Worm (Caenorhabditis elegans): ENCODE data around the gene C02G6.2.

The C02G6.2 gene

DNA sequence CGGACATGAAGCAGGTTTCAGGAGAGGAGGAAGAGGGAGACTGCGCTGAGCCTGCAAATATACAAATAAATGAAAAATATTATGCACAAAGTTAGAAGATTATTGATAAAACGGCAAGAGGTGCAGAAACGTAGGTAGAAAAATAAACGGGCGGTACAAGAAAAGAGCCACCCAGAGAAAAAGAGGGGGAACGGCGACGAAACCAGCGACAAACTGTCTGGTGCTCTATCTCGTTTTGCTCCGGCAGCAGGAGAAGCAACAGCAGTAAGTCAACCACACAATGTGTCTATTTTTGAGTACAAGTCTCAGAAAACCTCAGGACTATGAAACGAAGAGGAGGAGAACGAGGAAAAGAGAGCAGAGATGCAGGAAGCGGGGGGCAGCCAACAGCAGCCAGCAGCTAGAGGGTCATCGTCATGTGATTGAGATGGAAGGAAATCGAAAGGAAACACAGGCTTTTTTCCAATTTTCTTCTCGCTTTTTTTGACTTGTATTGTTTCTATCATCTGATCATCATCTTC lies 26.1 kb upstream of the C02G6.2 start, which contains the start of gene F26F12.3:
F26F12.3 (minus strand) TSS at position 51 of the 521 bp plus-strand sequence.
- TF ChIP-seq odd-2 (tag; optimal IDR thresholded peaks at IDR 0.05) (no peak), pha-2 (tag; optimal IDR thresholded peaks at IDR 0.05) (no peak), sox-4 (tag; optimal IDR thresholded peaks at IDR 0.05) (no peak), ets-4 (tag; optimal IDR thresholded peaks at IDR 0.05) (peak; percentile 3), C08G9.2 (tag; optimal IDR thresholded peaks at IDR 0.05) (no peak), pros-1 (tag; optimal IDR thresholded peaks at IDR 0.05) (no peak), eyg-1 (tag; optimal IDR thresholded peaks at IDR 0.05) (no peak), ceh-14 (tag; optimal IDR thresholded peaks at IDR 0.05) (no peak), hlh-6 (tag; optimal IDR thresholded peaks at IDR 0.05) (no peak), hlh-30 (tag; optimal IDR thresholded peaks at IDR 0.05; ENCODE audit: insufficient read depth) (peak; percentile 86), pqm-1 (tag; optimal IDR thresholded peaks at IDR 0.05) (peak; percentile 39), pat-9 (tag; optimal IDR thresholded peaks at IDR 0.05) (no peak), unc-3 (GFP tag; conservative IDR thresholded peaks at IDR 0.05) (0 out of 2 replicates have a peak, but pooled peaks have one; percentile 43), unc-3 (tag; optimal IDR thresholded peaks at IDR 0.05) (peak; percentile 6), ttx-3 (tag; optimal IDR thresholded peaks at IDR 0.05) (no peak), hlh-15 (tag; optimal IDR thresholded peaks at IDR 0.05) (no peak), nfya-1 (tag; optimal IDR thresholded peaks at IDR 0.05) (peak; percentile 20), F13H6.1 (tag; optimal IDR thresholded peaks at IDR 0.05) (peak; percentile 24), ceh-18 (tag; optimal IDR thresholded peaks at IDR 0.05) (peak; percentile 27), dmd-4 (tag; optimal IDR thresholded peaks at IDR 0.05; ENCODE audit: borderline replicate concordance) (no peak), ref-2 (tag; optimal IDR thresholded peaks at IDR 0.05) (peak; percentile 5), K09A11.1 (tag; optimal IDR thresholded peaks at IDR 0.05; ENCODE audit: insufficient read depth) (no peak), pha-4 (tag; optimal IDR thresholded peaks at IDR 0.05) (no peak), ama-1 (optimal IDR thresholded peaks at IDR 0.05) (no peak), fkh-6 (tag; optimal IDR thresholded peaks at IDR 0.05) (no peak), T23F11.4 (GFP tag; optimal IDR thresholded peaks at IDR 0.05) (no peak), tbx-7 (tag; optimal IDR thresholded peaks at IDR 0.05) (no peak), pax-1 (tag; optimal IDR thresholded peaks at IDR 0.05) (no peak), hlh-13 (GFP tag; optimal IDR thresholded peaks at IDR 0.05) (no peak), unc-55 (GFP tag; optimal IDR thresholded peaks at IDR 0.05) (no peak), sox-2 (GFP tag; IDR thresholded peaks at IDR 0.05) (no peak), gmeb-2 (tag; optimal IDR thresholded peaks at IDR 0.05) (no peak), ceh-24 (tag; optimal IDR thresholded peaks at IDR 0.05) (no peak), C38D4.7 (GFP tag; optimal IDR thresholded peaks at IDR 0.05) (no peak), ceh-19 (GFP tag; optimal IDR thresholded peaks at IDR 0.05) (no peak), ceh-22 (tag; optimal IDR thresholded peaks at IDR 0.05) (no peak), lin-11 (tag; optimal IDR thresholded peaks at IDR 0.05) (no peak), hlh-8 (tag; optimal IDR thresholded peaks at IDR 0.05) (no peak), tbx-2 (tag; optimal IDR thresholded peaks at IDR 0.05) (peak; percentile 39), K02D7.2 (tag; optimal IDR thresholded peaks at IDR 0.05) (no peak), pag-3 (tag; optimal IDR thresholded peaks at IDR 0.05; ENCODE audit: borderline replicate concordance) (no peak), ceh-30 (tag; optimal IDR thresholded peaks at IDR 0.05) (no peak), mec-3 (tag; optimal IDR thresholded peaks at IDR 0.05; ENCODE audit: borderline replicate concordance) (no peak), che-1 (tag; optimal IDR thresholded peaks at IDR 0.05) (no peak), ceh-48 (tag; optimal IDR thresholded peaks at IDR 0.05) (no peak), nhr-11 (tag; optimal IDR thresholded peaks at IDR 0.05) (no peak), nhr-232 (tag; optimal IDR thresholded peaks at IDR 0.05) (peak; percentile 14), npax-4 (tag; optimal IDR thresholded peaks at IDR 0.05) (no peak), fax-1 (tag; optimal IDR thresholded peaks at IDR 0.05) (no peak), ceh-31 (tag; optimal IDR thresholded peaks at IDR 0.05) (peak; percentile 38), ceh-2 (tag; optimal IDR thresholded peaks at IDR 0.05) (no peak), unc-42 (tag; optimal IDR thresholded peaks at IDR 0.05) (peak; percentile 23), fkh-10 (GFP tag; optimal IDR thresholded peaks at IDR 0.05) (no peak), elt-4 (tag; optimal IDR thresholded peaks at IDR 0.05) (no peak)
